Worm (Caenorhabditis elegans) whole organism, young adult: ENCODE measurements around the gene C06A1.3.

ENCODE experiments used
- B0261.1 ChIP-seq: sonication (generic microtip); optimal IDR thresholded peaks from 2 replicates; lab custom pipeline; 2016; ENCODE audit warnings: mild to moderate bottlenecking, missing genetic modification characterization, moderate library complexity, missing compliant biosample characterization
- F10E7.11 ChIP-seq: sonication (generic microtip); optimal IDR thresholded peaks from 2 replicates; lab custom pipeline; 2017; ENCODE audit warnings: mild to moderate bottlenecking, missing genetic modification characterization, moderate library complexity, missing compliant biosample characterization
- F23B12.7 ChIP-seq: sonication (generic microtip); optimal IDR thresholded peaks from 2 replicates; lab custom pipeline; 2017; ENCODE audit warnings: missing genetic modification characterization, mild to moderate bottlenecking, missing compliant biosample characterization, antibody characterized with exemption, moderate library complexity; ENCODE audit not compliant: insufficient read depth
- F49E8.2 ChIP-seq: sonication (generic microtip); optimal IDR thresholded peaks from 3 replicates; lab custom pipeline; 2017; ENCODE audit warnings: missing genetic modification characterization, mild to moderate bottlenecking, missing compliant biosample characterization, antibody characterized with exemption, moderate library complexity; ENCODE audit not compliant: insufficient read depth
- F52B5.7 ChIP-seq: sonication (generic microtip); optimal IDR thresholded peaks from 2 replicates; lab custom pipeline; 2016; ENCODE audit warnings: mild to moderate bottlenecking, missing genetic modification characterization, missing compliant biosample characterization
- F57C9.4 ChIP-seq: sonication (generic microtip); optimal IDR thresholded peaks from 2 replicates; lab custom pipeline; 2017; ENCODE audit warnings: mild to moderate bottlenecking, missing genetic modification characterization, missing compliant biosample characterization
- T07F8.4 ChIP-seq: sonication (generic microtip); optimal IDR thresholded peaks from 2 replicates; lab custom pipeline; 2016; ENCODE audit warnings: mild to moderate bottlenecking, missing genetic modification characterization, moderate library complexity, missing compliant biosample characterization
- Y53F4B.3 ChIP-seq: fragments of 200-800 bp; sonication (Bioruptor generic); IDR thresholded peaks from 2 replicates; pipeline ENCODE4 v1.3.6; 2022; ENCODE audit warnings: missing genetic modification reagents, missing genetic modification characterization, missing compliant biosample characterization
- Y79H2A.3 ChIP-seq: fragments of 200-800 bp; sonication (Bioruptor generic); conservative IDR thresholded peaks from 2 replicates; pipeline ENCODE4 v1.3.6; 2022; ENCODE audit warnings: missing genetic modification reagents, missing genetic modification characterization, missing compliant biosample characterization
- ZK185.1 ChIP-seq: sonication (generic microtip); optimal IDR thresholded peaks from 2 replicates; lab custom pipeline; 2016; ENCODE audit warnings: mild to moderate bottlenecking, missing genetic modification characterization, missing compliant biosample characterization; ENCODE audit not compliant: poor library complexity, severe bottlenecking
- aptf-3 ChIP-seq: fragments of 200-800 bp; sonication (Bioruptor generic); IDR thresholded peaks from 2 replicates; pipeline ENCODE4 v1.3.6; 2022; ENCODE audit warnings: missing genetic modification characterization, missing compliant biosample characterization
- athp-1 ChIP-seq: sonication (generic microtip); optimal IDR thresholded peaks from 2 replicates; lab custom pipeline; 2017; ENCODE audit warnings: mild to moderate bottlenecking, missing genetic modification characterization, missing compliant biosample characterization
- attf-3 ChIP-seq: fragments of 200-800 bp; sonication (Bioruptor generic); conservative IDR thresholded peaks from 2 replicates; pipeline ENCODE4 v1.3.6; 2022; ENCODE audit warnings: missing genetic modification reagents, missing genetic modification characterization, missing compliant biosample characterization
- attf-6 ChIP-seq: fragments of 200-800 bp; sonication (Bioruptor generic); IDR thresholded peaks from 2 replicates; pipeline ENCODE4 v1.3.6; 2022; ENCODE audit warnings: missing genetic modification reagents, missing genetic modification characterization, missing compliant biosample characterization
- bed-1 ChIP-seq: fragments of 200-800 bp; sonication (Bioruptor generic); IDR thresholded peaks from 2 replicates; pipeline ENCODE4 v1.3.6; 2022; ENCODE audit warnings: missing genetic modification reagents, missing genetic modification characterization, missing compliant biosample characterization
- ccch-3 ChIP-seq: fragments of 200-800 bp; sonication (Bioruptor generic); optimal IDR thresholded peaks from 2 replicates; lab custom pipeline; 2018; ENCODE audit warnings: mild to moderate bottlenecking, missing genetic modification characterization, missing compliant biosample characterization
- cebp-2 ChIP-seq: fragments of 200-800 bp; sonication (Bioruptor generic); IDR thresholded peaks from 2 replicates; pipeline ENCODE4 v1.3.6; 2022; ENCODE audit warnings: missing genetic modification characterization, missing compliant biosample characterization
- ceh-27 ChIP-seq: fragments of 200-800 bp; sonication (Bioruptor generic); optimal IDR thresholded peaks from 2 replicates; lab custom pipeline; 2018; ENCODE audit warnings: mild to moderate bottlenecking, missing genetic modification characterization, moderate library complexity, missing compliant biosample characterization
- ceh-58 ChIP-seq: fragments of 200-800 bp; sonication (Bioruptor generic); IDR thresholded peaks from 2 replicates; pipeline ENCODE4 v1.3.6; 2022; ENCODE audit warnings: missing genetic modification characterization, missing compliant biosample characterization
- ceh-79 ChIP-seq: sonication (generic microtip); optimal IDR thresholded peaks from 2 replicates; lab custom pipeline; 2017; ENCODE audit warnings: mild to moderate bottlenecking, missing genetic modification characterization, missing compliant biosample characterization
- dox-1 ChIP-seq: fragments of 200-800 bp; sonication (Bioruptor generic); IDR thresholded peaks from 2 replicates; pipeline ENCODE4 v1.3.6; 2022; ENCODE audit warnings: missing genetic modification reagents, missing genetic modification characterization, missing compliant biosample characterization
- dpff-1 ChIP-seq: sonication (generic microtip); optimal IDR thresholded peaks from 2 replicates; lab custom pipeline; 2017; ENCODE audit warnings: mild to moderate bottlenecking, missing genetic modification characterization, missing compliant biosample characterization
- egl-18 ChIP-seq: fragments of 200-800 bp; sonication (Bioruptor generic); IDR thresholded peaks from 2 replicates; pipeline ENCODE4 v1.3.6; 2022; ENCODE audit warnings: missing genetic modification reagents, missing genetic modification characterization, missing compliant biosample characterization
- egl-44 ChIP-seq: fragments of 200-800 bp; sonication (Bioruptor generic); IDR thresholded peaks from 2 replicates; pipeline ENCODE4 v1.3.6; 2022; ENCODE audit warnings: missing genetic modification reagents, missing genetic modification characterization, missing compliant biosample characterization
- egrh-3 ChIP-seq: fragments of 200-800 bp; sonication (Bioruptor generic); IDR thresholded peaks from 2 replicates; pipeline ENCODE4 v1.3.6; 2022; ENCODE audit warnings: missing genetic modification reagents, missing genetic modification characterization, missing compliant biosample characterization
- fkh-3 ChIP-seq: sonication (generic microtip); optimal IDR thresholded peaks from 2 replicates; lab custom pipeline; 2016; ENCODE audit warnings: mild to moderate bottlenecking, missing genetic modification characterization, missing compliant biosample characterization
- gei-17 ChIP-seq: fragments of 200-800 bp; sonication (Bioruptor generic); optimal IDR thresholded peaks from 2 replicates; lab custom pipeline; 2018; ENCODE audit warnings: mild to moderate bottlenecking, missing genetic modification characterization, missing compliant biosample characterization
- him-1 ChIP-seq: sonication (generic microtip); optimal IDR thresholded peaks from 2 replicates; lab custom pipeline; 2016; ENCODE audit warnings: missing genotype, missing genetic modification reagents, missing genetic modification characterization, missing compliant biosample characterization
- hmg-1.2 ChIP-seq: fragments of 200-800 bp; sonication (Bioruptor generic); IDR thresholded peaks from 2 replicates; pipeline ENCODE4 v1.3.6; 2022; ENCODE audit warnings: missing genetic modification reagents, missing genetic modification characterization, missing compliant biosample characterization
- hmg-20 ChIP-seq: fragments of 200-800 bp; sonication (Bioruptor generic); IDR thresholded peaks from 2 replicates; pipeline ENCODE4 v1.3.6; 2022; ENCODE audit warnings: missing genetic modification reagents, missing genetic modification characterization, missing compliant biosample characterization
- lag-1 ChIP-seq: fragments of 200-800 bp; sonication (Bioruptor generic); IDR thresholded peaks from 2 replicates; pipeline ENCODE4 v1.3.6; 2022; ENCODE audit warnings: missing genetic modification reagents, missing genetic modification characterization, missing compliant biosample characterization
- let-607 ChIP-seq, 2 experiments: fragments of 200-800 bp in 1 of 2; sonication (Bioruptor generic) in 1 of 2; sonication (generic microtip) in 1 of 2; optimal IDR thresholded peaks; 2 replicates each; lab custom pipeline; 2016 to 2018; ENCODE audit warnings: mild to moderate bottlenecking in 2 of 2, missing compliant biosample characterization in 2 of 2, missing genetic modification characterization in 2 of 2, moderate library complexity in 2 of 2, missing genotype in 1 of 2
- lin-35 ChIP-seq, 3 experiments: fragments of 150-350 bp in 2 of 3; sonication (generic microtip) in 1 of 3; optimal IDR thresholded peaks; 2 replicates each; lab custom pipeline; 2014 to 2018; ENCODE audit warnings: missing biosample characterization in 3 of 3, missing genetic modification characterization in 3 of 3, missing genetic modification reagents in 3 of 3
- lin-40 ChIP-seq: sonication (generic microtip); optimal IDR thresholded peaks from 2 replicates; lab custom pipeline; 2016; ENCODE audit warnings: missing genetic modification characterization, mild to moderate bottlenecking, missing compliant biosample characterization, missing genotype, missing genetic modification reagents
- lsy-27 ChIP-seq: sonication (generic microtip); optimal IDR thresholded peaks from 2 replicates; lab custom pipeline; 2017; ENCODE audit warnings: missing genetic modification characterization, mild to moderate bottlenecking, missing compliant biosample characterization, antibody characterized with exemption, missing genotype, borderline replicate concordance; ENCODE audit not compliant: insufficient read depth
- madf-10 ChIP-seq: sonication (generic microtip); optimal IDR thresholded peaks from 2 replicates; lab custom pipeline; 2016; ENCODE audit warnings: mild to moderate bottlenecking, missing genetic modification characterization, missing compliant biosample characterization
- mcd-1 ChIP-seq: fragments of 200-800 bp; sonication (Bioruptor generic); IDR thresholded peaks from 2 replicates; pipeline ENCODE4 v1.3.6; 2022; ENCODE audit warnings: missing genetic modification reagents, missing genetic modification characterization, missing compliant biosample characterization
- mes-4 ChIP-seq: sonication (generic microtip); optimal IDR thresholded peaks from 2 replicates; lab custom pipeline; 2016; ENCODE audit warnings: missing genotype, missing genetic modification characterization, missing compliant biosample characterization
- nfyb-1 ChIP-seq: fragments of 200-800 bp; sonication (Bioruptor generic); IDR thresholded peaks from 2 replicates; pipeline ENCODE4 v1.3.6; 2022; ENCODE audit warnings: missing genetic modification reagents, missing genetic modification characterization, missing compliant biosample characterization
- nhr-120 ChIP-seq: fragments of 200-800 bp; sonication (Bioruptor generic); IDR thresholded peaks from 2 replicates; pipeline ENCODE4 v1.3.6; 2022; ENCODE audit warnings: missing genetic modification characterization, missing compliant biosample characterization
- nhr-80 ChIP-seq: sonication (generic microtip); optimal IDR thresholded peaks from 2 replicates; lab custom pipeline; 2016; ENCODE audit warnings: missing genetic modification characterization, missing compliant biosample characterization
- nhr-90 ChIP-seq: sonication (generic microtip); optimal IDR thresholded peaks from 2 replicates; lab custom pipeline; 2016; ENCODE audit warnings: missing genotype, mild to moderate bottlenecking, missing genetic modification characterization, missing compliant biosample characterization
- sea-2 ChIP-seq: fragments of 200-800 bp; sonication (Bioruptor generic); IDR thresholded peaks from 2 replicates; pipeline ENCODE4 v1.3.6; 2022; ENCODE audit warnings: missing genetic modification characterization, missing compliant biosample characterization
- somi-1 ChIP-seq: fragments of 200-800 bp; sonication (Bioruptor generic); optimal IDR thresholded peaks from 2 replicates; lab custom pipeline; 2018; ENCODE audit warnings: mild to moderate bottlenecking, missing genetic modification characterization, missing compliant biosample characterization
- sptf-2 ChIP-seq: fragments of 200-800 bp; sonication (Bioruptor generic); optimal IDR thresholded peaks from 2 replicates; lab custom pipeline; 2018; ENCODE audit warnings: mild to moderate bottlenecking, missing genetic modification characterization, missing compliant biosample characterization
- tlf-1 ChIP-seq: fragments of 200-800 bp; sonication (Bioruptor generic); optimal IDR thresholded peaks from 2 replicates; lab custom pipeline; 2018; ENCODE audit warnings: mild to moderate bottlenecking, missing genetic modification characterization, missing compliant biosample characterization
- unc-130 ChIP-seq: sonication (generic microtip); optimal IDR thresholded peaks from 2 replicates; lab custom pipeline; 2016; ENCODE audit warnings: missing genetic modification reagents, missing genetic modification characterization, missing compliant biosample characterization
- unc-62 ChIP-seq: fragments of 150-350 bp; optimal IDR thresholded peaks from 2 replicates; lab custom pipeline; 2014; ENCODE audit warnings: missing biosample characterization, missing genetic modification reagents, missing genetic modification characterization
- zfh-2 ChIP-seq: fragments of 200-800 bp; sonication (Bioruptor generic); conservative IDR thresholded peaks from 2 replicates; pipeline ENCODE4 v1.3.6; 2022; ENCODE audit warnings: missing genetic modification reagents, missing genetic modification characterization, missing compliant biosample characterization

The C06A1.3 gene

ce11 chrII:10547311-10547710 is 24.8 kb upstream of the C06A1.3 start (continued):
- TF ChIP-seq him-1 (tag; lab: Kevin White, UChicago) (no peak), ZK185.1 (tag; lab: Kevin White, UChicago) (no peak), fkh-3 (tag; lab: Kevin White, UChicago) (peak; percentile 62), egl-44 (GFP tag; lab: Robert Waterston, UW) (peak; percentile 19; the same call in 1 of the 2 replicates), mes-4 (tag; lab: Kevin White, UChicago) (no peak), bed-1 (GFP tag; lab: Robert Waterston, UW) (0 out of 2 replicates have a peak, but pooled peaks have one; percentile 11), madf-10 (tag; lab: Kevin White, UChicago) (peak; percentile 5), sptf-2 (GFP tag; lab: Kevin White, UChicago) (no peak), unc-130 (GFP tag; lab: Kevin White, UChicago) (no peak), lin-35 (GFP tag; optimal IDR thresholded peaks at IDR 0.05; lab: Kevin White, UChicago) (no peak), ceh-79 (tag; lab: Kevin White, UChicago) (no peak), attf-6 (GFP tag; lab: Robert Waterston, UW) (no peak), nhr-90 (no peak), cebp-2 (0 out of 2 replicates have a peak, but pooled peaks have one; percentile 82), hmg-1.2 (peak; percentile 21; the same call in 1 of the 2 replicates), nhr-80 (tag; lab: Kevin White, UChicago) (no peak), ceh-27 (GFP tag; lab: Kevin White, UChicago) (no peak), sea-2 (GFP tag; lab: Robert Waterston, UW) (no peak), unc-62 (no peak), gei-17 (no peak), athp-1 (tag; lab: Kevin White, UChicago) (peak; percentile 17), egrh-3 (GFP tag; lab: Robert Waterston, UW) (peak; percentile 71), mcd-1 (GFP tag; lab: Robert Waterston, UW) (peak; percentile 51), B0261.1 (tag; lab: Kevin White, UChicago) (no peak), somi-1 (GFP tag; lab: Kevin White, UChicago) (peak; percentile 50), aptf-3 (no peak; the same call in 1 of the 2 replicates), let-607 (tag; optimal IDR thresholded peaks at IDR 0.05; lab: Kevin White, UChicago) (peak in 1 of 2 experiments; percentile 0), lin-40 (tag; lab: Kevin White, UChicago) (no peak), F49E8.2 (no peak), ccch-3 (GFP tag; lab: Kevin White, UChicago) (no peak), nfyb-1 (GFP tag; lab: Robert Waterston, UW) (peak; percentile 70), F23B12.7 (tag; lab: Kevin White, UChicago) (no peak), F57C9.4 (tag; lab: Kevin White, UChicago) (peak; percentile 22), F10E7.11 (tag; lab: Kevin White, UChicago) (no peak), dox-1 (peak; percentile 49), lsy-27 (tag; lab: Kevin White, UChicago) (no peak), dpff-1 (tag; lab: Kevin White, UChicago) (peak; percentile 59), tlf-1 (GFP tag; lab: Kevin White, UChicago) (no peak), nhr-120 (GFP tag; lab: Robert Waterston, UW) (0 out of 2 replicates have a peak, but pooled peaks have one; percentile 23), hmg-20 (GFP tag; lab: Robert Waterston, UW) (no peak), F52B5.7 (tag; lab: Kevin White, UChicago) (peak; percentile 85), ceh-58 (no peak), egl-18 (no peak), Y79H2A.3 (GFP tag; lab: Robert Waterston, UW) (no peak), Y53F4B.3 (GFP tag; lab: Robert Waterston, UW) (no peak), lag-1 (GFP tag; lab: Robert Waterston, UW) (no peak), T07F8.4 (peak; percentile 6), zfh-2 (GFP tag; lab: Robert Waterston, UW) (peak; percentile 95), attf-3 (GFP tag; lab: Robert Waterston, UW) (no peak)
